Worm (Caenorhabditis elegans) whole organism, early embryonic: ENCODE results near the gene mbk-2.

Experiments used
- B0310.2 ChIP-seq: sonication (generic microtip); optimal IDR thresholded peaks from 2 replicates; lab custom pipeline; 2016; ENCODE audit warnings: mild to moderate bottlenecking, missing genetic modification characterization, missing compliant biosample characterization
- F13C5.2 ChIP-seq: sonication (generic microtip); optimal IDR thresholded peaks from 2 replicates; lab custom pipeline; 2017; ENCODE audit warnings: mild to moderate bottlenecking, missing genetic modification characterization, inconsistent platforms, missing compliant biosample characterization
- aly-1 ChIP-seq: sonication (generic microtip); optimal IDR thresholded peaks from 2 replicates; lab custom pipeline; 2016; ENCODE audit warnings: missing genetic modification characterization, missing compliant biosample characterization
- ama-1 ChIP-seq: fragments of 150-350 bp; optimal IDR thresholded peaks from 2 replicates; lab custom pipeline; 2014
- ceh-13 ChIP-seq: fragments of 200-800 bp; sonication (Bioruptor generic); optimal IDR thresholded peaks from 2 replicates; lab custom pipeline; 2018; ENCODE audit warnings: mild to moderate bottlenecking, missing genetic modification characterization, missing compliant biosample characterization
- ceh-36 ChIP-seq: sonication (generic microtip); optimal IDR thresholded peaks from 2 replicates; lab custom pipeline; 2016; ENCODE audit warnings: missing genetic modification characterization, inconsistent platforms, missing compliant biosample characterization
- ets-7 ChIP-seq: sonication (generic microtip); optimal IDR thresholded peaks from 2 replicates; lab custom pipeline; 2016; ENCODE audit warnings: missing genotype, missing genetic modification characterization, missing compliant biosample characterization
- flt-1 ChIP-seq: fragments of 200-800 bp; sonication (Bioruptor generic); IDR thresholded peaks from 2 replicates; pipeline ENCODE4 v1.3.6; 2022; ENCODE audit warnings: missing genetic modification characterization, missing compliant biosample characterization
- hmbx-1 ChIP-seq: sonication (generic microtip); optimal IDR thresholded peaks from 2 replicates; lab custom pipeline; 2016; ENCODE audit warnings: mild to moderate bottlenecking, missing genetic modification characterization, missing compliant biosample characterization
- hmg-4 ChIP-seq: fragments of 200-800 bp; sonication (Bioruptor generic); optimal IDR thresholded peaks from 2 replicates; lab custom pipeline; 2018; ENCODE audit warnings: mild to moderate bottlenecking, missing genetic modification characterization, missing compliant biosample characterization
- hnd-1 ChIP-seq: sonication (generic microtip); optimal IDR thresholded peaks from 2 replicates; lab custom pipeline; 2016; ENCODE audit warnings: missing genetic modification characterization, missing compliant biosample characterization
- pes-1 ChIP-seq: fragments of 200-800 bp; sonication (Bioruptor generic); IDR thresholded peaks from 2 replicates; pipeline ENCODE4 v1.3.6; 2022; ENCODE audit warnings: missing genetic modification reagents, missing genetic modification characterization, missing compliant biosample characterization
- scrt-1 ChIP-seq: fragments of 200-800 bp; sonication (Bioruptor generic); IDR thresholded peaks from 2 replicates; pipeline ENCODE4 v1.3.6; 2022; ENCODE audit warnings: missing genetic modification characterization, missing compliant biosample characterization
- sea-1 ChIP-seq: fragments of 200-800 bp; sonication (Bioruptor generic); conservative IDR thresholded peaks from 2 replicates; pipeline ENCODE4 v1.3.6; 2022; ENCODE audit warnings: missing genetic modification characterization, missing compliant biosample characterization
- tbx-11 ChIP-seq: fragments of 200-800 bp; sonication (Bioruptor generic); IDR thresholded peaks from 2 replicates; pipeline ENCODE4 v1.3.6; 2022; ENCODE audit warnings: missing genetic modification characterization, missing compliant biosample characterization
- tbx-37 ChIP-seq: fragments of 200-800 bp; sonication (Bioruptor generic); conservative IDR thresholded peaks from 2 replicates; pipeline ENCODE4 v1.3.6; 2022; ENCODE audit warnings: missing genetic modification reagents, missing genetic modification characterization, missing compliant biosample characterization
- tra-4 ChIP-seq: sonication (generic microtip); optimal IDR thresholded peaks from 2 replicates; lab custom pipeline; 2017; ENCODE audit warnings: missing genetic modification characterization, missing compliant biosample characterization

The mbk-2 gene

ce11 chrIV:13067200-13067599 is 58.2 kb downstream of the mbk-2 start, which contains the start of gene col-131:
Gene col-131 (minus strand): TSS chrIV:13067300.
- TF ChIP-seq hmbx-1 (tag; lab: Kevin White, UChicago) (no peak), B0310.2 (tag; lab: Kevin White, UChicago) (no peak), tbx-11 (GFP tag; lab: Robert Waterston, UW) (no peak), F13C5.2 (tag; lab: Kevin White, UChicago) (no peak), flt-1 (GFP tag; lab: Robert Waterston, UW) (no peak), ceh-13 (GFP tag; lab: Kevin White, UChicago) (no peak)

- TF ChIP-seq tra-4 (no peak), F13C5.2 (tag; lab: Kevin White, UChicago) (no peak), hmbx-1 (tag; lab: Kevin White, UChicago) (no peak), B0310.2 (tag; lab: Kevin White, UChicago) (no peak), flt-1 (GFP tag; lab: Robert Waterston, UW) (no peak), sea-1 (GFP tag; lab: Robert Waterston, UW) (no peak), ceh-36 (no peak), ceh-13 (GFP tag; lab: Kevin White, UChicago) (no peak), hmg-4 (GFP tag; lab: Kevin White, UChicago) (no peak), tbx-37 (no peak)
Measured at ce11 chrIV:13068451-13068850, 59.5 kb downstream of the mbk-2 start, which contains the start of gene scl-6. Gene scl-6 (plus strand): TSS chrIV:13068751.

- TF ChIP-seq hmg-4 (GFP tag; lab: Kevin White, UChicago) (no peak), ceh-36 (no peak), pes-1 (no peak), tra-4 (no peak), hmbx-1 (tag; lab: Kevin White, UChicago) (no peak), F13C5.2 (tag; lab: Kevin White, UChicago) (no peak), flt-1 (GFP tag; lab: Robert Waterston, UW) (no peak), aly-1 (tag; lab: Kevin White, UChicago) (no peak), scrt-1 (GFP tag; lab: Robert Waterston, UW) (no peak), tbx-37 (no peak), tbx-11 (GFP tag; lab: Robert Waterston, UW) (no peak), B0310.2 (tag; lab: Kevin White, UChicago) (no peak)
Measured at ce11 chrIV:13070142-13070541, 61.2 kb downstream of the mbk-2 start, which contains the start of gene scl-7. Gene scl-7 (plus strand): TSS chrIV:13070442.

DNA sequence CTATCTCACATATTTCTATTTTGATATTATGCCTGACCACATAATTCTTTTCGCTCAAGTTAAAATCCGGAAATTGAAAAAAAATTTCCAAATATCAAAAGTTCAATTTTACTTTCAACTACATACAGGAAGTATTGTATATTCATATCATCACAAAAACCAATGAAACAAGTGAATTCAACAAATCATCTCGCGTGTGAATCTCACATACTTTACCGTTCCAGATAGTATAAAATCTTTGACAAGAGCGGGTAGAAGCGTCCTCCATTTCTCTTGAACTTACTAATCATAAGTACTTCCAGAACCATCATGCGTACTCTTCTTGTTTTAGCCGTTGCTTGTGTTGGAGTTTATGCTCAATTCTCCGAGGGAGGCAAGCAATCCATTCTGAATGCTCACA is 62.5 kb downstream of the mbk-2 start, which contains the start of gene scl-8:
Gene scl-8, plus strand, starts transcription at position 301 of the 400 bp plus-strand sequence.
- TF ChIP-seq aly-1 (tag; lab: Kevin White, UChicago) = no peak
- TF ChIP-seq sea-1 (GFP tag; lab: Robert Waterston, UW) = no peak

DNA sequence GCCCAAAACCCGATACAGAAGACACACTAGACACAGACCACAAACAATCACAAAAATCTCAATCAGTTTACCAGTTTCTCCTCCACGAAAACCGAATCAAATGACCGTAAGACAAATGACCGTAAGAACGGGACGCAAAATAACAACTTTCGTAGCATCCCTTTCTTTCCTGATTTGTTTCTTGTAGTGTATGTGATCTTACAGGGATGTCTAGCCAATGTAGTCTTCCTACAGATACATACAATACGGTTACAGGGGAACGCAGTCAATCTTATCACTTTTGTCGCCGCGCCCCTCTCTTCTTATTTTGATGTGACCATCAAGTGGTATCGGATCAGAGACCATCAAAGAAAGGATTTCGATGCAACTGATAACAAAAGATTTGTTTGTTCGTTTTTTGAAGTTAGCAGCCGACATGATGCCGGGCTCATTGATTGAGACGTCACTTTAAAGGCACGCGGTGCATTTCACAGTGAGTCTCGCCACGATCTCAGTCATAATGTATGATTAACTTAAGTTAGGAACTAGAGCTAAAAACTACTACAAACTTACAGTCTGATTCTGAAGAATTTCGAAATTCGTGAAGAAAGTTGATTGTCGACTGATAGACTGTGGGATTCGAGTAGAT is 66.8 kb downstream of the mbk-2 start:
- TF ChIP-seq tbx-11 (GFP tag; lab: Robert Waterston, UW) (no peak), ceh-36 (no peak), hnd-1 (no peak), sea-1 (GFP tag; lab: Robert Waterston, UW) (no peak), F13C5.2 (tag; lab: Kevin White, UChicago) (no peak), hmg-4 (GFP tag; lab: Kevin White, UChicago) (no peak), flt-1 (GFP tag; lab: Robert Waterston, UW) (no peak), pes-1 (no peak), aly-1 (tag; lab: Kevin White, UChicago) (no peak), scrt-1 (GFP tag; lab: Robert Waterston, UW) (no peak), ets-7 (no peak), ama-1 (lab: Kevin White, UChicago) (no peak), B0310.2 (tag; lab: Kevin White, UChicago) (no peak), tbx-37 (no peak), hmbx-1 (tag; lab: Kevin White, UChicago) (no peak), tra-4 (no peak)

DNA sequence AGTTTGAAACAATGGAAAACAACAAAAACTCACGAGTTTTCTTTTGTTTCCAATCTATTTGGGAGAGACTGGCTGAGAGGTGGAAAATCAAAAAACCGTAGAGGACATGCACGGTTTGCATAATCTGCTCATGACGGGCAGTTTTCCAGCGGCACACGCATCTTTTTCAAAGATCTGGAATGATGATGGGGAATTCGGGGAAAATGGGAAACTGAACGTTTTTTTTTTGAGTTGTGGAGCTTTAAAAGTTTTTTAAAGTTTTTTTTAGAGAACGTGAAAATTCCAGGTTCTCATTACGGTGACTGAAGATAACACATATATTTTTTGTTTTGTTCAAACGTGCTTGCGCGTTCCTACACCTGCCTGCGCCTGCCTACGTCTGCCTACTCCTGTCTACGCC is 67.7 kb downstream of the mbk-2 start, which contains the start of gene C39E9.7:
Gene C39E9.7, minus strand, starts transcription at position 101 of the 400 bp plus-strand sequence.
- TF ChIP-seq ets-7 = no peak
- no peak for TF ChIP-seq ama-1 (lab: Kevin White, UChicago)
- TF ChIP-seq hnd-1 = no peak
- no peak for TF ChIP-seq pes-1
- no peak for TF ChIP-seq scrt-1 (GFP tag; lab: Robert Waterston, UW)
- TF ChIP-seq F13C5.2 (tag; lab: Kevin White, UChicago) = no peak
- TF ChIP-seq ceh-13 (GFP tag; lab: Kevin White, UChicago) = no peak
- no peak for TF ChIP-seq sea-1 (GFP tag; lab: Robert Waterston, UW)

- TF ChIP-seq sea-1 (GFP tag; lab: Robert Waterston, UW) (no peak), ceh-36 (no peak), aly-1 (tag; lab: Kevin White, UChicago) (no peak), F13C5.2 (tag; lab: Kevin White, UChicago) (no peak), hmg-4 (GFP tag; lab: Kevin White, UChicago) (no peak), ceh-13 (GFP tag; lab: Kevin White, UChicago) (no peak), tbx-37 (no peak), scrt-1 (GFP tag; lab: Robert Waterston, UW) (no peak), hmbx-1 (tag; lab: Kevin White, UChicago) (no peak), ama-1 (lab: Kevin White, UChicago) (no peak), B0310.2 (tag; lab: Kevin White, UChicago) (no peak), pes-1 (no peak), tbx-11 (GFP tag; lab: Robert Waterston, UW) (no peak)
Measured at ce11 chrIV:13077694-13078093, 68.7 kb downstream of the mbk-2 start.

ce11 chrIV:13078342-13078741 is 69.4 kb downstream of the mbk-2 start:
- TF ChIP-seq pes-1 (no peak), aly-1 (tag; lab: Kevin White, UChicago) (no peak), F13C5.2 (tag; lab: Kevin White, UChicago) (no peak), tbx-11 (GFP tag; lab: Robert Waterston, UW) (no peak), ama-1 (lab: Kevin White, UChicago) (no peak), B0310.2 (tag; lab: Kevin White, UChicago) (no peak), tbx-37 (no peak), hnd-1 (no peak), ceh-13 (GFP tag; lab: Kevin White, UChicago) (no peak), ets-7 (no peak), flt-1 (GFP tag; lab: Robert Waterston, UW) (no peak)
